Worm (Caenorhabditis elegans) whole organism, young adult: ENCODE data around the gene C15H11.10.
A peak's percentile ranks its signal among the peaks of the same experiment; 100 is the strongest.

Experiments used
- B0035.1 ChIP-seq: sonication (generic microtip); optimal IDR thresholded peaks from 2 replicates; lab custom pipeline; 2016; ENCODE audit warnings: missing genetic modification characterization, mild to moderate bottlenecking, missing compliant biosample characterization, missing genotype, missing genetic modification reagents
- B0261.1 ChIP-seq: sonication (generic microtip); optimal IDR thresholded peaks from 2 replicates; lab custom pipeline; 2016; ENCODE audit warnings: mild to moderate bottlenecking, missing genetic modification characterization, moderate library complexity, missing compliant biosample characterization
- D2030.7 ChIP-seq: fragments of 200-800 bp; sonication (Bioruptor generic); IDR thresholded peaks from 2 replicates; pipeline ENCODE4 v1.3.6; 2022; ENCODE audit warnings: missing genetic modification reagents, missing genetic modification characterization, missing compliant biosample characterization
- F49E8.2 ChIP-seq: sonication (generic microtip); optimal IDR thresholded peaks from 3 replicates; lab custom pipeline; 2017; ENCODE audit warnings: missing genetic modification characterization, mild to moderate bottlenecking, missing compliant biosample characterization, antibody characterized with exemption, moderate library complexity; ENCODE audit not compliant: insufficient read depth
- K11D2.4 ChIP-seq: fragments of 200-800 bp; sonication (Bioruptor generic); IDR thresholded peaks from 2 replicates; pipeline ENCODE4 v1.3.6; 2022; ENCODE audit warnings: missing genetic modification reagents, missing genetic modification characterization, missing compliant biosample characterization
- K12H6.12 ChIP-seq: fragments of 200-800 bp; sonication (Bioruptor generic); optimal IDR thresholded peaks from 2 replicates; lab custom pipeline; 2018; ENCODE audit warnings: mild to moderate bottlenecking, missing genetic modification characterization, missing compliant biosample characterization
- T07F8.4 ChIP-seq: sonication (generic microtip); optimal IDR thresholded peaks from 2 replicates; lab custom pipeline; 2016; ENCODE audit warnings: mild to moderate bottlenecking, missing genetic modification characterization, moderate library complexity, missing compliant biosample characterization
- Y53G8AR.9 ChIP-seq: fragments of 200-800 bp; sonication (Bioruptor generic); conservative IDR thresholded peaks from 2 replicates; pipeline ENCODE4 v1.3.6; 2022; ENCODE audit warnings: missing genetic modification reagents, missing genetic modification characterization, missing compliant biosample characterization
- Y56A3A.18 ChIP-seq: fragments of 200-800 bp; sonication (Bioruptor generic); IDR thresholded peaks from 2 replicates; pipeline ENCODE4 v1.3.6; 2022; ENCODE audit warnings: missing genetic modification reagents, missing genetic modification characterization, missing compliant biosample characterization
- Y67H2A.10 ChIP-seq: fragments of 200-800 bp; sonication (Bioruptor generic); conservative IDR thresholded peaks from 2 replicates; pipeline ENCODE4 v1.3.6; 2022; ENCODE audit warnings: missing genetic modification reagents, missing genetic modification characterization, missing compliant biosample characterization
- Y95B8A.8 ChIP-seq: fragments of 200-800 bp; sonication (Bioruptor generic); IDR thresholded peaks from 2 replicates; pipeline ENCODE4 v1.3.6; 2022; ENCODE audit warnings: missing genetic modification reagents, missing genetic modification characterization, missing compliant biosample characterization
- akir-1 ChIP-seq: fragments of 200-800 bp; sonication (Bioruptor generic); optimal IDR thresholded peaks from 2 replicates; lab custom pipeline; 2018; ENCODE audit warnings: mild to moderate bottlenecking, missing genetic modification characterization, moderate library complexity, missing compliant biosample characterization
- ama-1 ChIP-seq, 3 experiments: fragments of 150-350 bp in 1 of 3; sonication (generic microtip) in 2 of 3; optimal IDR thresholded peaks; 2 replicates each; lab custom pipeline; 2014 to 2018; ENCODE audit warnings: missing biosample characterization in 2 of 3, missing genetic modification characterization in 2 of 3, missing genetic modification reagents in 2 of 3
- attf-3 ChIP-seq: fragments of 200-800 bp; sonication (Bioruptor generic); conservative IDR thresholded peaks from 2 replicates; pipeline ENCODE4 v1.3.6; 2022; ENCODE audit warnings: missing genetic modification reagents, missing genetic modification characterization, missing compliant biosample characterization
- bed-1 ChIP-seq: fragments of 200-800 bp; sonication (Bioruptor generic); IDR thresholded peaks from 2 replicates; pipeline ENCODE4 v1.3.6; 2022; ENCODE audit warnings: missing genetic modification reagents, missing genetic modification characterization, missing compliant biosample characterization
- bed-2 ChIP-seq: fragments of 200-800 bp; sonication (Bioruptor generic); IDR thresholded peaks from 2 replicates; pipeline ENCODE4 v1.3.6; 2022; ENCODE audit warnings: missing genetic modification reagents, missing genetic modification characterization, missing compliant biosample characterization
- ccch-3 ChIP-seq: fragments of 200-800 bp; sonication (Bioruptor generic); optimal IDR thresholded peaks from 2 replicates; lab custom pipeline; 2018; ENCODE audit warnings: mild to moderate bottlenecking, missing genetic modification characterization, missing compliant biosample characterization
- ceh-100 ChIP-seq: fragments of 200-800 bp; sonication (Bioruptor generic); IDR thresholded peaks from 2 replicates; pipeline ENCODE4 v1.3.6; 2022; ENCODE audit warnings: missing genetic modification reagents, missing genetic modification characterization, missing compliant biosample characterization
- ceh-58 ChIP-seq: fragments of 200-800 bp; sonication (Bioruptor generic); IDR thresholded peaks from 2 replicates; pipeline ENCODE4 v1.3.6; 2022; ENCODE audit warnings: missing genetic modification characterization, missing compliant biosample characterization
- chd-7 ChIP-seq: sonication (generic microtip); optimal IDR thresholded peaks from 2 replicates; lab custom pipeline; 2016; ENCODE audit warnings: mild to moderate bottlenecking, missing genetic modification characterization, moderate library complexity, missing compliant biosample characterization
- die-1 ChIP-seq: sonication (generic microtip); optimal IDR thresholded peaks from 2 replicates; lab custom pipeline; 2016; ENCODE audit warnings: missing genotype, mild to moderate bottlenecking, missing genetic modification characterization, missing compliant biosample characterization
- efl-1 ChIP-seq: fragments of 150-350 bp; optimal IDR thresholded peaks from 2 replicates; lab custom pipeline; 2014; ENCODE audit warnings: missing biosample characterization, missing genetic modification reagents, missing genetic modification characterization
- egl-18 ChIP-seq: fragments of 200-800 bp; sonication (Bioruptor generic); IDR thresholded peaks from 2 replicates; pipeline ENCODE4 v1.3.6; 2022; ENCODE audit warnings: missing genetic modification reagents, missing genetic modification characterization, missing compliant biosample characterization
- egl-44 ChIP-seq: fragments of 200-800 bp; sonication (Bioruptor generic); IDR thresholded peaks from 2 replicates; pipeline ENCODE4 v1.3.6; 2022; ENCODE audit warnings: missing genetic modification reagents, missing genetic modification characterization, missing compliant biosample characterization
- ekl-4 ChIP-seq: fragments of 200-800 bp; sonication (Bioruptor generic); IDR thresholded peaks from 2 replicates; pipeline ENCODE4 v1.3.6; 2022; ENCODE audit warnings: missing genetic modification reagents, missing genetic modification characterization, missing compliant biosample characterization
- ets-4 ChIP-seq: fragments of 200-800 bp; sonication (Bioruptor generic); optimal IDR thresholded peaks from 2 replicates; lab custom pipeline; 2018; ENCODE audit warnings: mild to moderate bottlenecking, missing genetic modification characterization, missing compliant biosample characterization
- gei-17 ChIP-seq: fragments of 200-800 bp; sonication (Bioruptor generic); optimal IDR thresholded peaks from 2 replicates; lab custom pipeline; 2018; ENCODE audit warnings: mild to moderate bottlenecking, missing genetic modification characterization, missing compliant biosample characterization
- hmg-1.2 ChIP-seq: fragments of 200-800 bp; sonication (Bioruptor generic); IDR thresholded peaks from 2 replicates; pipeline ENCODE4 v1.3.6; 2022; ENCODE audit warnings: missing genetic modification reagents, missing genetic modification characterization, missing compliant biosample characterization
- lag-1 ChIP-seq: fragments of 200-800 bp; sonication (Bioruptor generic); IDR thresholded peaks from 2 replicates; pipeline ENCODE4 v1.3.6; 2022; ENCODE audit warnings: missing genetic modification reagents, missing genetic modification characterization, missing compliant biosample characterization
- lin-35 ChIP-seq, 3 experiments: fragments of 150-350 bp in 2 of 3; sonication (generic microtip) in 1 of 3; optimal IDR thresholded peaks; 2 replicates each; lab custom pipeline; 2014 to 2018; ENCODE audit warnings: missing biosample characterization in 3 of 3, missing genetic modification characterization in 3 of 3, missing genetic modification reagents in 3 of 3
- lir-1 ChIP-seq: fragments of 200-800 bp; sonication (Bioruptor generic); conservative IDR thresholded peaks from 2 replicates; pipeline ENCODE4 v1.3.6; 2022; ENCODE audit warnings: missing genetic modification reagents, missing genetic modification characterization, missing compliant biosample characterization
- lsl-1 ChIP-seq: fragments of 200-800 bp; sonication (Bioruptor generic); optimal IDR thresholded peaks from 2 replicates; lab custom pipeline; 2018; ENCODE audit warnings: mild to moderate bottlenecking, missing genetic modification characterization, moderate library complexity, missing compliant biosample characterization
- madf-6 ChIP-seq: fragments of 200-800 bp; sonication (Bioruptor generic); IDR thresholded peaks from 2 replicates; pipeline ENCODE4 v1.3.6; 2022; ENCODE audit warnings: missing genetic modification reagents, missing genetic modification characterization, missing compliant biosample characterization
- madf-8 ChIP-seq: fragments of 200-800 bp; sonication (Bioruptor generic); conservative IDR thresholded peaks from 2 replicates; pipeline ENCODE4 v1.3.6; 2022; ENCODE audit warnings: missing genetic modification reagents, missing genetic modification characterization, missing compliant biosample characterization
- mel-28 ChIP-seq: sonication (generic microtip); optimal IDR thresholded peaks from 2 replicates; lab custom pipeline; 2016; ENCODE audit warnings: borderline replicate concordance, mild to moderate bottlenecking, missing genetic modification characterization, missing compliant biosample characterization
- nfyb-1 ChIP-seq: fragments of 200-800 bp; sonication (Bioruptor generic); IDR thresholded peaks from 2 replicates; pipeline ENCODE4 v1.3.6; 2022; ENCODE audit warnings: missing genetic modification reagents, missing genetic modification characterization, missing compliant biosample characterization
- nhr-179 ChIP-seq: sonication (generic microtip); optimal IDR thresholded peaks from 2 replicates; lab custom pipeline; 2016; ENCODE audit warnings: mild to moderate bottlenecking, missing genetic modification characterization, missing compliant biosample characterization
- pbrm-1 ChIP-seq: fragments of 200-800 bp; sonication (Bioruptor generic); IDR thresholded peaks from 2 replicates; pipeline ENCODE4 v1.3.6; 2022; ENCODE audit warnings: missing genetic modification reagents, missing genetic modification characterization, missing compliant biosample characterization
- rec-8 ChIP-seq, 2 experiments: sonication (generic microtip); optimal IDR thresholded peaks; 2 replicates each; lab custom pipeline; 2016; ENCODE audit warnings: mild to moderate bottlenecking in 2 of 2, missing genetic modification characterization in 2 of 2, missing genetic modification reagents in 2 of 2, missing genotype in 2 of 2, missing biosample characterization in 1 of 2, missing compliant biosample characterization in 1 of 2, moderate library complexity in 1 of 2
- sea-2 ChIP-seq: fragments of 200-800 bp; sonication (Bioruptor generic); IDR thresholded peaks from 2 replicates; pipeline ENCODE4 v1.3.6; 2022; ENCODE audit warnings: missing genetic modification characterization, missing compliant biosample characterization
- snpc-3.4 ChIP-seq: sonication (generic microtip); optimal IDR thresholded peaks from 2 replicates; lab custom pipeline; 2017; ENCODE audit warnings: missing genetic modification characterization, mild to moderate bottlenecking, missing compliant biosample characterization, antibody characterized with exemption, moderate library complexity, missing genotype, missing genetic modification reagents
- sptf-2 ChIP-seq: fragments of 200-800 bp; sonication (Bioruptor generic); optimal IDR thresholded peaks from 2 replicates; lab custom pipeline; 2018; ENCODE audit warnings: mild to moderate bottlenecking, missing genetic modification characterization, missing compliant biosample characterization
- tbx-9 ChIP-seq: sonication (generic microtip); optimal IDR thresholded peaks from 2 replicates; lab custom pipeline; 2016; ENCODE audit warnings: borderline replicate concordance, missing genetic modification characterization, inconsistent platforms, missing compliant biosample characterization
- ztf-22 ChIP-seq: fragments of 200-800 bp; sonication (Bioruptor generic); optimal IDR thresholded peaks from 2 replicates; lab custom pipeline; 2018; ENCODE audit warnings: mild to moderate bottlenecking, missing genetic modification characterization, moderate library complexity, missing compliant biosample characterization
- ztf-25 ChIP-seq: fragments of 200-800 bp; sonication (Bioruptor generic); IDR thresholded peaks from 2 replicates; pipeline ENCODE4 v1.3.6; 2022; ENCODE audit warnings: missing genetic modification reagents, missing genetic modification characterization, missing compliant biosample characterization
- ztf-28 ChIP-seq: fragments of 200-800 bp; sonication (Bioruptor generic); IDR thresholded peaks from 2 replicates; pipeline ENCODE4 v1.3.6; 2022; ENCODE audit warnings: missing genetic modification reagents, missing genetic modification characterization, missing compliant biosample characterization
- ztf-3 ChIP-seq: fragments of 200-800 bp; sonication (Bioruptor generic); optimal IDR thresholded peaks from 2 replicates; lab custom pipeline; 2018; ENCODE audit warnings: mild to moderate bottlenecking, missing genetic modification characterization, missing compliant biosample characterization

C15H11.10 gene

DNA sequence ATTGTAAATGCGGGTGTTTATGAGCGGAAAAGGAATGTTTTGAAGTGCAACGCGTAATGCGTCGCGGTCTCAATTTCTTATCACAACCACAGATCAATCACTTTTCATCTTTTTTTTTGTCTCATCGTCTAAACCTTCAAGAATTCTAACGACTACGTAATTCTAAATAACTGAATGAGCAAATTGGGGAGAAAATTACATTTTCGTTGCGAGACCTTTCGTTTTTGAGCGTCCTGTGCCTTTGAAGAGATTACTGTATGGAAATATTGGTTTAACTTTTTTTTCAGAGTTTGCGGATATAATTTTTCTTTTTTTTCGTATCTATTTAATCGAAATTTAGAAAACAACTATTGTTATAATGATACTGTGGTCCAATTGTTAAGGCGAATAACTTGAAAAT lies 41.4 kb upstream of the C15H11.10 start (continued):
- TF ChIP-seq sptf-2 (no peak), ztf-3 (GFP tag; lab: Kevin White, UChicago) (no peak), bed-2 (GFP tag; lab: Robert Waterston, UW) (no peak), gei-17 (no peak), ztf-25 (GFP tag; lab: Robert Waterston, UW) (0 out of 2 replicates have a peak, but pooled peaks have one; percentile 19), madf-8 (GFP tag; lab: Robert Waterston, UW) (no peak), mel-28 (tag; lab: Kevin White, UChicago) (no peak), lir-1 (GFP tag; lab: Robert Waterston, UW) (no peak), rec-8 (tag; optimal IDR thresholded peaks at IDR 0.05; lab: Kevin White, UChicago) (no peak), pbrm-1 (GFP tag; lab: Robert Waterston, UW) (0 out of 2 replicates have a peak, but pooled peaks have one; percentile 19), K11D2.4 (GFP tag; lab: Robert Waterston, UW) (no peak), snpc-3.4 (tag; lab: Kevin White, UChicago) (peak; percentile 25), ama-1 (optimal IDR thresholded peaks at IDR 0.05; lab: Kevin White, UChicago) (no peak), ama-1 (GFP tag; optimal IDR thresholded peaks at IDR 0.05; lab: Kevin White, UChicago) (no peak), egl-44 (GFP tag; lab: Robert Waterston, UW) (no peak), egl-18 (GFP tag; lab: Robert Waterston, UW) (no peak), K12H6.12 (tag; lab: Kevin White, UChicago) (no peak), lsl-1 (GFP tag; lab: Kevin White, UChicago) (peak; percentile 63), D2030.7 (GFP tag; lab: Robert Waterston, UW) (peak; percentile 13; the same call in 1 of the 2 replicates), ceh-58 (GFP tag; lab: Robert Waterston, UW) (no peak), sea-2 (GFP tag; lab: Robert Waterston, UW) (no peak), nhr-179 (tag; lab: Kevin White, UChicago) (no peak), Y53G8AR.9 (GFP tag; lab: Robert Waterston, UW) (no peak), Y56A3A.18 (GFP tag; lab: Robert Waterston, UW) (no peak), ets-4 (GFP tag; lab: Kevin White, UChicago) (no peak), madf-6 (peak; percentile 62)

DNA sequence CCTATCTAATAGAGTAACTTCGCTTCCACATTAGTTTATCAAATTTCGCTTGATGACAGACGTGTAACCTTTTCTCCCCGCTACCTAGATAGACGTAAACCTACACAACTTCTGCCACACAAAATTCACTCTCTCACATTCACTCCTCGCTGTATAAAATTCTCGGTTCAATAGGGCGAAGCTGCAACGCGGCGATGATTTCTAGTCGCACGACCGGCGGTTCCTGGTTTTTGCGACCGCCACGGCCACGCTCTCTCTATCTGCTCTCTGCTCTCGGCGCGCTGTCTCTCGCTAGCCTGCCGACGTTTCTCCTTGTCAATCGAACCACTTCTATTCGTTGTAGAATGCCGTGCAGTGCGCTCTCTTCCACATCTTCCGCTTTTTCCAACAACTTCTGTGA lies 41.0 kb upstream of the C15H11.10 start:
- TF ChIP-seq tbx-9 (no peak), Y56A3A.18 (GFP tag; lab: Robert Waterston, UW) (no peak), hmg-1.2 (GFP tag; lab: Robert Waterston, UW) (peak; percentile 60; the same call in 1 of the 2 replicates), die-1 (tag; lab: Kevin White, UChicago) (peak; percentile 26), efl-1 (GFP tag; lab: Kevin White, UChicago) (peak; percentile 44), bed-1 (GFP tag; lab: Robert Waterston, UW) (no peak), attf-3 (GFP tag; lab: Robert Waterston, UW) (0 out of 2 replicates have a peak, but pooled peaks have one; percentile 32), nfyb-1 (GFP tag; lab: Robert Waterston, UW) (peak; percentile 89), lin-35 (GFP tag; optimal IDR thresholded peaks at IDR 0.05; lab: Kevin White, UChicago) (peak in 1 of 3 experiments; percentile 69), gei-17 (no peak), ekl-4 (GFP tag; lab: Robert Waterston, UW) (peak; percentile 85), Y67H2A.10 (GFP tag; lab: Robert Waterston, UW) (peak; percentile 85), T07F8.4 (tag; lab: Kevin White, UChicago) (no peak), B0261.1 (no peak), ceh-100 (GFP tag; lab: Robert Waterston, UW) (peak; percentile 70), chd-7 (tag; lab: Kevin White, UChicago) (peak; percentile 23), ztf-28 (0 out of 2 replicates have a peak, but pooled peaks have one; percentile 27), B0035.1 (tag; lab: Kevin White, UChicago) (peak; percentile 39), Y95B8A.8 (GFP tag; lab: Robert Waterston, UW) (no peak), lag-1 (GFP tag; lab: Robert Waterston, UW) (no peak), ccch-3 (no peak), K11D2.4 (GFP tag; lab: Robert Waterston, UW) (peak; percentile 46; the same call in 1 of the 2 replicates), akir-1 (peak; percentile 18), ztf-22 (GFP tag; lab: Kevin White, UChicago) (peak; percentile 36), F49E8.2 (tag; lab: Kevin White, UChicago) (no peak)
